Worm (Caenorhabditis elegans) whole organism, L4 larva: Measurements from ENCODE around the gene C44H9.4.
A peak's percentile ranks its signal among the peaks of the same experiment; 100 is the strongest.

Experiments used
- D1046.2 ChIP-seq: fragments of 200-800 bp; sonication (Bioruptor generic); IDR thresholded peaks from 2 replicates; pipeline ENCODE4 v1.3.6; 2022; ENCODE audit warnings: missing genetic modification characterization, missing compliant biosample characterization
- F10B5.3 ChIP-seq: sonication (generic microtip); optimal IDR thresholded peaks from 2 replicates; lab custom pipeline; 2016; ENCODE audit warnings: mild to moderate bottlenecking, missing genetic modification characterization, missing compliant biosample characterization
- F44E2.7 ChIP-seq: fragments of 200-800 bp; sonication (Bioruptor generic); IDR thresholded peaks from 2 replicates; pipeline ENCODE4 v2.1.2; 2022; ENCODE audit warnings: missing genetic modification characterization, missing compliant biosample characterization
- R02D3.7 ChIP-seq: fragments of 150-350 bp; sonication (generic microtip); optimal IDR thresholded peaks from 3 replicates; lab custom pipeline; 2014; ENCODE audit warnings: missing biosample characterization, missing genetic modification characterization
- T26A8.4 ChIP-seq: fragments of 200-800 bp; sonication (Bioruptor generic); IDR thresholded peaks from 2 replicates; pipeline ENCODE4 v1.3.6; 2022; ENCODE audit warnings: missing genetic modification characterization, missing compliant biosample characterization
- Y105C5A.15 ChIP-seq: fragments of 200-800 bp; sonication (Bioruptor generic); IDR thresholded peaks from 2 replicates; pipeline ENCODE4 v1.3.6; 2022; ENCODE audit warnings: missing genetic modification characterization, missing compliant biosample characterization
- Y48G9A.11 ChIP-seq: fragments of 200-800 bp; sonication (Bioruptor generic); IDR thresholded peaks from 2 replicates; pipeline ENCODE4 v1.3.6; 2022; ENCODE audit warnings: missing genetic modification reagents, missing genetic modification characterization, missing compliant biosample characterization
- ZK337.2 ChIP-seq: fragments of 200-800 bp; sonication (Bioruptor generic); IDR thresholded peaks from 2 replicates; pipeline ENCODE4 v1.3.6; 2022; ENCODE audit warnings: missing genetic modification reagents, missing genetic modification characterization, missing compliant biosample characterization
- ZK546.5 ChIP-seq, 2 experiments: sonication (generic microtip); optimal IDR thresholded peaks; 2 replicates each; lab custom pipeline; 2017; ENCODE audit warnings: missing biosample characterization in 2 of 2, missing genetic modification characterization in 2 of 2
- aha-1 ChIP-seq: fragments of 150-350 bp; peaks from one replicate; lab custom pipeline; 2014; ENCODE audit warnings: missing biosample characterization, missing genetic modification characterization
- attf-4 ChIP-seq: sonication (generic microtip); optimal IDR thresholded peaks from 3 replicates; lab custom pipeline; 2017; ENCODE audit warnings: missing biosample characterization, missing genetic modification characterization
- ceh-20 ChIP-seq: fragments of 200-800 bp; sonication (Bioruptor generic); IDR thresholded peaks from 2 replicates; pipeline ENCODE4 v1.3.6; 2022; ENCODE audit warnings: missing genetic modification reagents, missing genetic modification characterization, missing compliant biosample characterization
- cey-2 ChIP-seq: sonication (generic microtip); optimal IDR thresholded peaks from 3 replicates; lab custom pipeline; 2017; ENCODE audit warnings: missing genetic modification characterization, mild to moderate bottlenecking, missing compliant biosample characterization, antibody characterized with exemption, borderline replicate concordance; ENCODE audit not compliant: insufficient read depth
- daf-12 ChIP-seq: fragments of 150-350 bp; optimal IDR thresholded peaks from 2 replicates; lab custom pipeline; 2014; ENCODE audit warnings: missing biosample characterization, missing genetic modification reagents, missing genetic modification characterization
- dmd-9 ChIP-seq: fragments of 200-800 bp; sonication (Bioruptor generic); IDR thresholded peaks from 2 replicates; pipeline ENCODE4 v1.3.6; 2022; ENCODE audit warnings: missing genetic modification reagents, missing genetic modification characterization, missing compliant biosample characterization
- hif-1 ChIP-seq, 2 experiments: sonication (generic microtip); optimal IDR thresholded peaks; 2 replicates each; lab custom pipeline; 2016 to 2017; ENCODE audit warnings: missing compliant biosample characterization in 2 of 2, missing genetic modification characterization in 2 of 2, missing genetic modification reagents in 2 of 2, missing genotype in 2 of 2, mild to moderate bottlenecking in 1 of 2
- lin-15B ChIP-seq: fragments of 150-350 bp; sonication (generic microtip); optimal IDR thresholded peaks from 3 replicates; lab custom pipeline; 2014; ENCODE audit warnings: missing biosample characterization, missing genetic modification characterization
- lin-29 ChIP-seq: fragments of 200-800 bp; sonication (Bioruptor generic); IDR thresholded peaks from 2 replicates; pipeline ENCODE4 v1.3.6; 2022; ENCODE audit warnings: missing genetic modification reagents, missing genetic modification characterization, missing compliant biosample characterization
- lin-39 ChIP-seq: fragments of 150-350 bp; optimal IDR thresholded peaks from 2 replicates; lab custom pipeline; 2014; ENCODE audit warnings: missing biosample characterization, missing genetic modification reagents, missing genetic modification characterization
- mdt-29 ChIP-seq: fragments of 200-800 bp; sonication (Bioruptor generic); IDR thresholded peaks from 2 replicates; pipeline ENCODE4 v1.3.6; 2022; ENCODE audit warnings: missing genetic modification reagents, missing genetic modification characterization, missing compliant biosample characterization
- mep-1 ChIP-seq: fragments of 150-350 bp; sonication (generic microtip); optimal IDR thresholded peaks from 3 replicates; lab custom pipeline; 2014; ENCODE audit warnings: missing biosample characterization, missing genetic modification characterization
- mxl-3 ChIP-seq: fragments of 200-800 bp; sonication (Bioruptor generic); optimal IDR thresholded peaks from 2 replicates; lab custom pipeline; 2018; ENCODE audit warnings: mild to moderate bottlenecking, missing genetic modification characterization, missing compliant biosample characterization
- nhr-237 ChIP-seq: sonication (generic microtip); optimal IDR thresholded peaks from 2 replicates; lab custom pipeline; 2017; ENCODE audit warnings: missing biosample characterization, missing genetic modification characterization
- nhr-41 ChIP-seq: fragments of 200-800 bp; sonication (Bioruptor generic); IDR thresholded peaks from 2 replicates; pipeline ENCODE4 v1.3.6; 2022; ENCODE audit warnings: missing genetic modification reagents, missing genetic modification characterization, missing compliant biosample characterization
- nhr-42 ChIP-seq: fragments of 200-800 bp; sonication (Bioruptor generic); IDR thresholded peaks from 2 replicates; pipeline ENCODE4 v1.3.6; 2022; ENCODE audit warnings: missing genetic modification characterization, missing compliant biosample characterization
- nhr-6 ChIP-seq: fragments of 150-350 bp; optimal IDR thresholded peaks from 2 replicates; lab custom pipeline; 2014; ENCODE audit warnings: missing biosample characterization, missing genetic modification characterization
- snpc-1.2 ChIP-seq: fragments of 200-800 bp; sonication (Bioruptor generic); IDR thresholded peaks from 2 replicates; pipeline ENCODE4 v1.3.6; 2022; ENCODE audit warnings: missing genetic modification reagents, missing genetic modification characterization, missing compliant biosample characterization
- tra-1 ChIP-seq: fragments of 200-800 bp; sonication (Bioruptor generic); IDR thresholded peaks from 2 replicates; pipeline ENCODE4 v1.3.6; 2022; ENCODE audit warnings: missing genetic modification reagents, missing genetic modification characterization, missing compliant biosample characterization
- unc-130 ChIP-seq: sonication (generic microtip); optimal IDR thresholded peaks from 2 replicates; lab custom pipeline; 2016; ENCODE audit warnings: missing genetic modification reagents, missing genetic modification characterization, missing compliant biosample characterization
- unc-39 ChIP-seq: sonication (generic microtip); optimal IDR thresholded peaks from 2 replicates; lab custom pipeline; 2017; ENCODE audit warnings: missing biosample characterization, missing genetic modification characterization
- unc-62 ChIP-seq, 3 experiments: fragments of 150-350 bp in 1 of 3; sonication (generic microtip); optimal IDR thresholded peaks in 2 of 3; peaks in 1 of 3; 1 replicate in 1 of 3; 2 replicates in 2 of 3; lab custom pipeline; 2014 to 2017; ENCODE audit warnings: missing biosample characterization in 3 of 3, missing genetic modification characterization in 3 of 3, missing genetic modification reagents in 3 of 3, missing genotype in 1 of 3
- zag-1 ChIP-seq: fragments of 150-350 bp; optimal IDR thresholded peaks from 2 replicates; lab custom pipeline; 2014; ENCODE audit warnings: missing biosample characterization, missing genetic modification characterization
- zfp-3 ChIP-seq: fragments of 200-800 bp; sonication (Bioruptor generic); conservative IDR thresholded peaks from 2 replicates; pipeline ENCODE4 v1.3.6; 2022; ENCODE audit warnings: missing genetic modification reagents, missing genetic modification characterization, missing compliant biosample characterization
- ztf-7 ChIP-seq: fragments of 150-350 bp; optimal IDR thresholded peaks from 2 replicates; lab custom pipeline; 2014; ENCODE audit warnings: missing biosample characterization, missing genetic modification characterization

Gene C44H9.4

ce11 chrV:12803274-12803673 is 32.2 kb upstream of the C44H9.4 start, which contains the start of gene srbc-45 (continued):
- TF ChIP-seq lin-15B (tag; lab: Kevin White, UChicago): no peak
- no peak for TF ChIP-seq lin-39 (tag; lab: Kevin White, UChicago)
- no peak for TF ChIP-seq nhr-6 (tag; lab: Kevin White, UChicago)
- TF ChIP-seq daf-12 (tag; lab: Kevin White, UChicago): no peak

- TF ChIP-seq ZK546.5 (tag; optimal IDR thresholded peaks at IDR 0.05; lab: Kevin White, UChicago) (no peak), attf-4 (tag; lab: Kevin White, UChicago) (no peak), F44E2.7 (GFP tag; lab: Robert Waterston, UW) (no peak), F10B5.3 (tag; lab: Kevin White, UChicago) (no peak), lin-29 (no peak), unc-130 (GFP tag; lab: Kevin White, UChicago) (no peak), aha-1 (tag; lab: Kevin White, UChicago) (no peak), D1046.2 (GFP tag; lab: Robert Waterston, UW) (no peak), unc-39 (tag; lab: Kevin White, UChicago) (no peak), mdt-29 (GFP tag; lab: Robert Waterston, UW) (no peak), snpc-1.2 (GFP tag; lab: Robert Waterston, UW) (no peak), zag-1 (no peak), nhr-237 (tag; lab: Kevin White, UChicago) (no peak), mxl-3 (GFP tag; lab: Kevin White, UChicago) (no peak), cey-2 (no peak), Y105C5A.15 (GFP tag; lab: Robert Waterston, UW) (no peak), nhr-42 (no peak)
- TF ChIP-seq, all 104 proteins: peak for 0
Observed at ce11 chrV:12806190-12806589, 29.3 kb upstream of the C44H9.4 start, which contains the start of gene ZC443.7. ZC443.7 (plus strand) TSS chrV:12806490.

ce11 chrV:12809876-12810275 is 25.6 kb upstream of the C44H9.4 start, which contains the start of gene ZC443.1:
ZC443.1 (minus strand) TSS chrV:12810080.
- TF ChIP-seq ZK337.2 (GFP tag; lab: Robert Waterston, UW) (no peak), mep-1 (tag; lab: Kevin White, UChicago) (no peak), nhr-41 (GFP tag; lab: Robert Waterston, UW) (no peak), F44E2.7 (GFP tag; lab: Robert Waterston, UW) (no peak), R02D3.7 (tag; lab: Kevin White, UChicago) (no peak), ztf-7 (tag; lab: Kevin White, UChicago) (no peak), dmd-9 (GFP tag; lab: Robert Waterston, UW) (no peak), Y48G9A.11 (GFP tag; lab: Robert Waterston, UW) (no peak), T26A8.4 (no peak), tra-1 (GFP tag; lab: Robert Waterston, UW) (no peak), attf-4 (tag; lab: Kevin White, UChicago) (no peak), ceh-20 (GFP tag; lab: Robert Waterston, UW) (no peak), zfp-3 (GFP tag; lab: Robert Waterston, UW) (no peak)

- TF ChIP-seq unc-62 (GFP tag; optimal IDR thresholded peaks at IDR 0.05 in 1 of 2; lab: Kevin White, UChicago): peak in 1 of 2 experiments; percentile 1
- TF ChIP-seq unc-62 (tag; optimal IDR thresholded peaks at IDR 0.05; lab: Kevin White, UChicago): no peak
- no peak for TF ChIP-seq hif-1 (tag; optimal IDR thresholded peaks at IDR 0.05; lab: Kevin White, UChicago)
- TF ChIP-seq ceh-20 (GFP tag; lab: Robert Waterston, UW): no peak
- TF ChIP-seq, all 104 proteins: peak for 1
Observed at ce11 chrV:12811126-12811525, 24.4 kb upstream of the C44H9.4 start, which contains the start of gene ZC443.2. ZC443.2 (minus strand) TSS chrV:12811192.
